Worm (Caenorhabditis elegans) whole organism, dauer: Measurements from ENCODE around the gene Y39G8B.13.
"Not testable (repeated sequence)": the region's sequence is repeated elsewhere in the genome, so short reads cannot be mapped to it uniquely, and the experiment has no call there.

ENCODE experiments used
- unc-62 ChIP-seq: sonication (generic microtip); optimal IDR thresholded peaks from 2 replicates; lab custom pipeline; 2017; ENCODE audit warnings: missing biosample characterization, missing genetic modification reagents, missing genetic modification characterization

Gene Y39G8B.13

DNA sequence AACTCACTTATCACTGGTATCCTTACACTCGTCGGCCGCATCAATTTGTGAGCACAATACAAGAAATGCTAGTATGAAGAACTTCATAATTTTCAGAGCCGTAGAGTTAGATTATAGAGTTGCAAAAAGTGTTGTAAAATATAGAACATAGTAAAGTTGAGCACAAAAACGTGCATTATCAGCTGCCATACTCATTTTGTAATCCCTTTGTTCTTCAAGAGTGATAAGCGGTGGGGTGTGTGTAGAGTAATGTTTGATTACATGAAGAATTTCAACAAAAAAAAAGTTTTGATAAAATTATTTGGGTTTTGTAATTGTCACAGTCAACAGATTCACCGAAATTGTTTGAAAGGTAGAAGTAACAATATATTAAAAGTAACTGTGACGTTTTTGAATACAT is at the start of gene Y39G8B.13, which contains the start of gene Y39G8B.10:
TSS of gene Y39G8B.13 (minus strand) at position 125 of the 400 bp plus-strand sequence.
TSS of gene Y39G8B.10 (minus strand) at position 193 of the 400 bp plus-strand sequence.
- TF ChIP-seq unc-62 (GFP tag; lab: Kevin White, UChicago), result no peak

DNA sequence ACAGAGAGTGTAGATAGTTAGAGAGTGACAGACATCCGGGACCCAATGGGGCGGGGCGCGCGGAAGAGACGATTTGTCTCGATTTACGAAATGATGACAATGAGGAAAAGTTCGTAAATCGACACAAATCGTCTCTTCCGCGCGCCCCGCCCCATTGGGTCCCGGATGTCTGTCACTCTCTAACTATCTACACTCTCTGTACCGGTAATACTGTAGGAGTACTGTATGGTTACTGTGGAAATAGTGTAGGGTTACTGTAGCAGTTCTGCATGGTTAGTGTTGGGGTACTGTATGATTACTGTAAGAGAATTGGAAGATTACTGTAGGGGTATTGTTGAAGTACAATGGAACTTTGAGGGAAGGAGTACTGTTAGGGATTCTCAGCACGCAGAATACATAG is 38.4 kb upstream of the Y39G8B.13 start, which contains the start of gene F01D5.10:
TSS of gene F01D5.10 (minus strand) at position 101 of the 400 bp plus-strand sequence.
- TF ChIP-seq unc-62 (GFP tag; lab: Kevin White, UChicago), result not testable (repeated sequence)

DNA sequence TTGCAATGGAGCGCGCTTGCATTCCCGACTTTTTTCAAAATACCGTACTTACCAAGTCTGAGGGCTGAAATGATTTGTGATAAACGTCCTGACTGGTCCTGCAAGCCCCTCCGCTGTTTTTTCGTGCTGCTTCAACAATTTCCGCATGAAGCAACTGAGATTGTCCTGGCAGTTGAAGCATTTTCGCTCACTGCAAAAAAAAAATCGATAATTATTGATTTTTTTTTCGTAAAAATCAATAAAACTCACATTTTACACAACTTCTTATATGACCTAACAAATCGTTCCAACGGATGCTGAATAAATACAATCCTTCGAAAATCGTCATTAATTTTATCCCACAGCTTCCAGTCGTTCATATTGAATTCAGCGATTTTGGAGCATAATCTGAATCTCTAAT is 36.0 kb upstream of the Y39G8B.13 start:
- TF ChIP-seq unc-62 (GFP tag; lab: Kevin White, UChicago), result no peak

DNA sequence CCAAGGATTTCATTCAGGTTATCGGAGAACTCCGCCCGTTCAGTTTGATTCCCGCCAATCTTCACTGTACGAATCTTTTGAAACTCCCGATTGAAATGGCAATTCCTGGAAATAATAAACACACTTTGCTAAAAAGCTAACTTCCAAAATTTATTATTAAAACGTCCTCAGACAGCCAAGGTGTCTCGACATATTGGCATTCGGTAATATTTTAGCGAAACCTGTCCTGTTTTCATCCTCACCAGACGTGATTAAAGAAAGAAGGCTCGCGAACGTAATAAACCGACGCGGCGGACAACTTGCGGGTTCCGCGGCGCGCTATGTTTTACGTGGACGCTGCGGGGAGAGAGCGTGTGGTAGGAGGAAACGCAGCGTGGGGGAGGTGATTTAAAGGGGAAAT is 35.3 kb upstream of the Y39G8B.13 start:
- TF ChIP-seq unc-62 (GFP tag; lab: Kevin White, UChicago), result no peak

DNA sequence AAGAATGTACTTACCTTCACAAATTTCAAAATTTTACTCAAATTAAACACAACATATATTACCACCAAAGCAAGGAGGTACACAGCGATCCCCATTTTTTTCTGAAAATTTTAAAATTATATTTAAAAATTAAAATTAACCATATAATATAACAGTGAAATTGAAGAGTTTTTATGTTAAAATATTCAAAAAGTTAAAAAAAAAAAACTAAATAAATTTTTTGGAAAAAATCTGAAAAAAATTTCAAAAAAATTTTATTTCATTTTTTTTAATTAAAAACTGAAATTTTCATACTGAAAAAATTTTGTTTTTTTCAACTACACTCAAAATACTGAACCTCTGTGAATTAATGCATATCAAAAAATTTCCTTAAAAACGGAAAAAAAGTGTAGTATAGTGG is 34.0 kb upstream of the Y39G8B.13 start, which contains the start of gene cyp-37A1:
TSS of gene cyp-37A1 (minus strand) at position 101 of the 400 bp plus-strand sequence.
- no peak for TF ChIP-seq unc-62 (GFP tag; lab: Kevin White, UChicago)

DNA sequence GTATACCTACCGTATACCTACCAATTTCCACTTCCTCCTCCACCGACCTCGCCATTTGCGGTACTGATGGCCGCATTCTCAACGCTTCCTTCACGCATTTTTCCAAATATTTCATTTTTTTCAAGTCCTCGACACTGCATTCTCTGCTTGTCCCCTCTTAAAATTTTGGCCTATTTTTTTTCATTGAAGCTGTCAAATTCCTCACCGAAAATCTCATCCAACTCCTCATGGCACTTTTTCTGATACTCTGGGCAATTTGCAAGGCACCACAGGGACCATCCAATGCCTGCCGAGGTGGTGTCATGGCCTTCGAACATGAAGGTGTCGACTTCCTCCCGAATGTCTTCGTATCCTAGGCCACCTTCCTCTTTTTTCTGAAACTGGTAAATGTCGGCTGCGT is 31.8 kb upstream of the Y39G8B.13 start:
- TF ChIP-seq unc-62 (GFP tag; lab: Kevin White, UChicago), result no peak

DNA sequence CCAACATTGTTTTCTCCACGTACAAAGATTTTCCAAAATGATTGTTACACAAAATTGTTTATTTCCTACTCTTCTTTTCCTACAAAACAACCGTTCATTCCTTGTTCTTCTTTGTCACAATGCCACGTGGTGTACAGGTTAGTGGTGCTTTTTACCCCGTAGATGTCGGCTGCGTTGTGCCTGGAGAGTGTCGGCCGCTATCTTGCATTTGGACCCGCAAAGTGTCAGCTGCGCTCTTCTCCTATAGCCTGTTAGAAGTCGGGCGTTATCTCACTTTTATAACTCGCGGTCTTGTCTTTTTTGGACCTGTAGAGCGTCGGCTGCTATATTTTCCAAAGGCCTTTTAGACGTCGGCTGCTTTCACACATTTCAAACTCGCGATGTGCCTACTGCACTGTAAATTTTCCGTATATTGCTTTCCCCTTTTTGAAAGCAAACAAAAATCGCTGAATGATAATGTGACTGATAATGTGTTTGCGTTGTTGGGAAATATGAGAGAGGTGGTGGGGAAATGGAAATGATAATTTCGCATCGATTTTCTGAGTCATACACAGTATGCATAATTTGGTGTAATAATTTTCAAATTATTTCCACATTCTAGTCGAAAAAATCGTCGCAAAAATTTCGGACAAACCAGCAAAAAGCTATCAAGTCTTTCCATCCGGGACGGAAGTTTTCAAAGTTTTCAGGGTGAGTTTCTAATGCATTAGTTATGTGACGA is 28.0 kb upstream of the Y39G8B.13 start, which contains the start of gene F01D5.8:
TSS of gene F01D5.8 (plus strand) at position 51 of the 721 bp plus-strand sequence.
- no peak for TF ChIP-seq unc-62 (GFP tag; lab: Kevin White, UChicago)

DNA sequence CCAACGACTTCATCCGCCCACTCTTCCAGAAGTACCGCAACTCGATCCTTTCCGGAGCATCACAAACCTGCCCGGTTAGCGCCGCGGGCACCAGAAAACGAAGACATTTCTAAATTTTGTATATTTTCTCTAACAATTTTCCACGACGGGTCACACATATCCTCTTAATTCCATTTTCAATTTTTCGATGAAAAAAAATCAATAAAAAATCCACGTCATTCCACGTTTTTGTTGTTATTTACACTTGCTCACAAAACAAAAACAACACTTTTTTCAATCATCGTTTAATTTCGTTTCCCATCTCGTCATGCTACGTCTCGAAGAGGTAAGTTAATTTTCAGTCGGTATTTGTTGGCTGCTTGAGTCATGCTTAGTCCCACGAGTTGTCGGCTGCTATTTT is 25.5 kb upstream of the Y39G8B.13 start, which contains the start of gene F01D5.7:
TSS of gene F01D5.7 (plus strand) at position 301 of the 400 bp plus-strand sequence.
- TF ChIP-seq unc-62 (GFP tag; lab: Kevin White, UChicago), result no peak

DNA sequence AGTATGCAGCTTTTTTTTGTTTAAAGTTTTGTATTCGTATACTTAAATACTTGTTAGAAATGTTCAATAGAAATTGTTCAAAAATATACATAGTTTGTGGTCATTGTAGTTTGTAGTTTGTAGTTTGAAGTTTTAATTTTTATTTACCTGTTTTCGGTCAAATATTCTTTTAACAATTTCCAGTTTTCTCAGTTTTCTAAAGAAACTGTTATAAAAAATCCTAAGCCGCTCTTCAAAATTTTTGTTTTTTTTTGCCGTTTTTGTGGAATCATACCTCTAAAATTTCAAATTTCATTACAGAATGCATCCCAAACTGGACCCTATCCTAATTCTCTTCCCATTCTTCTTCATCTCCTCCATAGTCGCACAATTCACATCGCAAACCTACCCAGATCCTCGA is 23.4 kb upstream of the Y39G8B.13 start, which contains the start of gene F01D5.6:
TSS of gene F01D5.6 (plus strand) at position 301 of the 400 bp plus-strand sequence.
- no peak for TF ChIP-seq unc-62 (GFP tag; lab: Kevin White, UChicago)

DNA sequence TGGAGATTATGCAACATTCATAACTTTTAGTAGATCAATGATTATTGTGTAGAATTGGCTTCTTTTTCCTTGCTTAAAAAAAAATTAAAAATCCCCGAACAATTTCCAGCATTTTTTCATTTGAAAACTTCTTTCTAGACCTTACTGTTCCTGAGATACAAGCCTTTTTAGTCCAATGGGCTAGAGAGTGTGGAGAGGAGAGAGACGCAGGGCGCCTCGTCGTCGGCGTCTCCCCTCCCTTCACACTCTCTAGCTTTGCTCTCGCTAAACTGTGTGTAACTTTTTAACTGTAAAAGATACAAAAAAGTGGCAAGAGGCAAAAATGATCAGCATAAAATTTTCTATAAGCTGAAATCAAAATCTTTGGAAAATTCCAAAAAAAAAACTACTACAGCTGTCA is 22.3 kb upstream of the Y39G8B.13 start:
- TF ChIP-seq unc-62 (GFP tag; lab: Kevin White, UChicago), result no peak

DNA sequence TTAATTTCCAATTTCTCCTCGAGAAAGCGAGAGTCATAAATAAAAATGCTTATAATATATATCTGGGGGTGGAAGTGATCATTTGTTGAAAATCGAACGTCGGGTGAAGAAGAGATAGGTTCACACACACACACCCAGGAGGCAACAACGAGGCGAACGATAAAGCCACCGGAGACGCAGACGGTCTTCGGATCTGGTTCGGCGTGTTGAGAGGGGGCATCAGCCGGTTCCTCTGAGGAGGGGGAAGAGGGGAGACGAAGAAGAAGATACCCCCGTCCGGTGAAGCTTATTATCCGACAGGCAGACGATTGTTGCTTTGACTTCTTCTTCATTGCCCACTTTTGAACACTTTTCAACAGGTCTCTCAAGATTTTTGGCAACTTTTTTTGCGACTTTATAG is 21.9 kb upstream of the Y39G8B.13 start:
- no peak for TF ChIP-seq unc-62 (GFP tag; lab: Kevin White, UChicago)

DNA sequence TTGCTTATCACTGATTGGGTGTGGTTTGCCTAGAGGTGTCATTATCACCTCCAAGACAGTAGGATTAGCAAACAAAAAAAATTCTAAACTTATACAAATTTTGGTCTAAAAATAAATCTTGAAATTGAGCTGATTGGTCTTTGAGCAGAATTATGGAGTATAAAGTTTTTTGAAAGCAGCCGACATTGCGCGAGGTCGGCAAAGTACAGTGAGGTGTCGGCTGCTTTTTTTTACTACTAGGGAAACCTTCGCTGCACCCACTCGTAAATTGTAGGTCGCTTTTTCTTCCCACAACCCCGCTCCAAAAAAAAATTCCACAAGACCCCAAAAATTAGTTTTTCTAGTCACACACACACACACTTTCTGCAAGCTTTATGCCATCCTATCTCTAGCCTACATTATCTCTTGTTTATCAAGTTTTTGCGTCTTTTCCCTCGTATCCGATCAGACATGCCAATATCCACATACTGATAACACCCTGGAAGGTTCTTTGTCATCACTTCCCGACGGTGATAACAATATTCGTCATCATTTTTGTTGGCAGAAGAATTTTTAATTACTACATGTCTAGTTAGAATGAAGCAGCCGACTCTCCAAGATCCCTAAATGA is 21.1 kb upstream of the Y39G8B.13 start:
- TF ChIP-seq unc-62 (GFP tag; lab: Kevin White, UChicago), result no peak

DNA sequence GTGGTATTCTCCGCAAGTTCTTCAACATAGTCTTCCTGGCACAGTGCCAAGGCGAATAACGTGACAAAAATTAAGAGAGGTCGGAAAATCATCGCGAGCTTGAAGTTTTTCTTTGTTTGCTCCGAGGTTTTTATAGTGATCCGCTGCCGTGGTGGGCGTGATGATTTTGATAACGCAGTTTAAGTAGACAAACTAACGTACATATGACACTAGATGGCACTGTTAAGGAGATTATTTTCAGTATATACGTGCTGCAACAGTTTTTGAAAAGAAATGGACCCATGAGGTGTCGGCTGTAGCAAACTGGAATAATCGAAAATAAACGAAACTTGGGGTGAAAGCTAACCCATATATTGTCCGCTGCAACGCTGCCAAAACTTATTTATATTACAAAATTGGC is 19.4 kb upstream of the Y39G8B.13 start, which contains the start of gene F01D5.5:
TSS of gene F01D5.5 (minus strand) at position 101 of the 400 bp plus-strand sequence.
- TF ChIP-seq unc-62 (GFP tag; lab: Kevin White, UChicago), result no peak

DNA sequence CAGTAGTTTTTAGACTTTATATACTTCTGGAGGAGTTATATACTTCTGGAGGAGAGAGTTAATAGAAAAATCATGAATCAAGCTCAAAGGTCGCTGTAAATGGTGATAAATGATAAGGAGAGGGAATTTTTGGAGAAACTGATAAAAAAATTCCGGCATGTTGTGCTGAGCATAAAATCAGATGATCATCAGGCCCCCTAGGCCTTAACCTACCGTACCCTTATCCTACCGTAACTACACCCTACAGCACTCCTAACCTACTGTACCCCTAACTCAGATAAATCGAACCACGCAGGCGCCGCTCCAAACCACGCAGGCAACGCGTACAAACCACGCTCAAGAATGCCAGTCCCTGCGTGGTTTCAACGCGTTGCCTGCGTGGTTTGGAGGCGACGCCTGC is 17.2 kb upstream of the Y39G8B.13 start, which contains the start of gene F01D5.3:
TSS of gene F01D5.3 (minus strand) at position 101 of the 400 bp plus-strand sequence.
- not testable (repeated sequence) for TF ChIP-seq unc-62 (GFP tag; lab: Kevin White, UChicago)

DNA sequence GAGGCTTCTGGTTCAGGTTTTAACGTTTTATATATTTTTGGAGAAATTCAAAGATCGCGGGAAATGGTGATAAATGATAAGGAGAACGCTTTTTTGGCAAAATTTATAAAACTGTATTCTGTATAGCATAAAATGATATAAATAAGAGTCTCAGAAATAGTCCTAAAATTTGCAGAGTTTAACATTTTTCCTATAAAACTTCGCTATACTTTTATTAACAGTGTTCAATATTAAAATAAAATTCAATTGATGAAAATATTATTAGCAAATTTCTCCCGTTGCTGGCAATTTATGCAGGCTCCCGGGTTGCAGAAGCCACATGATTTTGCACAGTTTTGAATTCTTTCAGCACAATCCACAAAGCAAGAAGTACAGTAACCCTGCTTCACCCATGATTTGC is 16.1 kb upstream of the Y39G8B.13 start, which contains the start of gene F01D5.2:
TSS of gene F01D5.2 (minus strand) at position 101 of the 400 bp plus-strand sequence.
- TF ChIP-seq unc-62 (GFP tag; lab: Kevin White, UChicago), result no peak

DNA sequence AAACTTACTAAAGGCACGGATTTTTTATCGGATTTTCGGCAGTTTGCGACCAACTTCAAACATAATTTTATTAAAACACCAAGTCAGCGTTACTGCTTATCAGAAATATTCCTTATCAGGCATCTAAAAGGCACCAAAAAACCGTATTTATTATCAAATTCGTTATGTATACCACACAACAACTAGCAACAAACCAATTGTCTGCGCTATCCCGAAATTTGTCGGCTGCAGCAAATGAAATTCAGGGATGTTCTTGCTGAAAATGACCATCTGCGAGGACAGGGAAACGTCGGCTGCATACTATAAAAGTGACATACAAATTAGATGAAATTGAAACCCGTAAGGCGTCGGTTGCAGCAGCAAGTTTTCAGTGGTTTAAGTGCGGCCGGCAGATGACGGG is 15.1 kb upstream of the Y39G8B.13 start:
- no peak for TF ChIP-seq unc-62 (GFP tag; lab: Kevin White, UChicago)
